Worm (Caenorhabditis elegans) whole organism, young adult: ENCODE results near the gene ZK402.1.

Experiments
- C17E4.6 ChIP-seq: fragments of 200-800 bp; sonication (Bioruptor generic); IDR thresholded peaks from 2 replicates; pipeline ENCODE4 v1.3.6; 2022; ENCODE audit warnings: missing genetic modification reagents, missing genetic modification characterization, missing compliant biosample characterization
- D2030.7 ChIP-seq: fragments of 200-800 bp; sonication (Bioruptor generic); IDR thresholded peaks from 2 replicates; pipeline ENCODE4 v1.3.6; 2022; ENCODE audit warnings: missing genetic modification reagents, missing genetic modification characterization, missing compliant biosample characterization
- F10E7.11 ChIP-seq: sonication (generic microtip); optimal IDR thresholded peaks from 2 replicates; lab custom pipeline; 2017; ENCODE audit warnings: mild to moderate bottlenecking, missing genetic modification characterization, moderate library complexity, missing compliant biosample characterization
- F22D6.2 ChIP-seq: sonication (generic microtip); optimal IDR thresholded peaks from 2 replicates; lab custom pipeline; 2016; ENCODE audit warnings: mild to moderate bottlenecking, missing genetic modification characterization, missing compliant biosample characterization
- F37B4.10 ChIP-seq: fragments of 200-800 bp; sonication (Bioruptor generic); IDR thresholded peaks from 2 replicates; pipeline ENCODE4 v1.3.6; 2022; ENCODE audit warnings: missing genetic modification characterization, missing compliant biosample characterization
- F52B5.7 ChIP-seq: sonication (generic microtip); optimal IDR thresholded peaks from 2 replicates; lab custom pipeline; 2016; ENCODE audit warnings: mild to moderate bottlenecking, missing genetic modification characterization, missing compliant biosample characterization
- Y53G8AR.9 ChIP-seq: fragments of 200-800 bp; sonication (Bioruptor generic); conservative IDR thresholded peaks from 2 replicates; pipeline ENCODE4 v1.3.6; 2022; ENCODE audit warnings: missing genetic modification reagents, missing genetic modification characterization, missing compliant biosample characterization
- Y67H2A.10 ChIP-seq: fragments of 200-800 bp; sonication (Bioruptor generic); conservative IDR thresholded peaks from 2 replicates; pipeline ENCODE4 v1.3.6; 2022; ENCODE audit warnings: missing genetic modification reagents, missing genetic modification characterization, missing compliant biosample characterization
- akir-1 ChIP-seq: fragments of 200-800 bp; sonication (Bioruptor generic); optimal IDR thresholded peaks from 2 replicates; lab custom pipeline; 2018; ENCODE audit warnings: mild to moderate bottlenecking, missing genetic modification characterization, moderate library complexity, missing compliant biosample characterization
- ama-1 ChIP-seq, 3 experiments: fragments of 150-350 bp in 1 of 3; sonication (generic microtip) in 2 of 3; optimal IDR thresholded peaks; 2 replicates each; lab custom pipeline; 2014 to 2018; ENCODE audit warnings: missing biosample characterization in 2 of 3, missing genetic modification characterization in 2 of 3, missing genetic modification reagents in 2 of 3
- aptf-3 ChIP-seq: fragments of 200-800 bp; sonication (Bioruptor generic); IDR thresholded peaks from 2 replicates; pipeline ENCODE4 v1.3.6; 2022; ENCODE audit warnings: missing genetic modification characterization, missing compliant biosample characterization
- atf-7 ChIP-seq: sonication (generic microtip); optimal IDR thresholded peaks from 2 replicates; lab custom pipeline; 2017; ENCODE audit warnings: mild to moderate bottlenecking, missing genetic modification characterization, missing compliant biosample characterization
- athp-1 ChIP-seq: sonication (generic microtip); optimal IDR thresholded peaks from 2 replicates; lab custom pipeline; 2017; ENCODE audit warnings: mild to moderate bottlenecking, missing genetic modification characterization, missing compliant biosample characterization
- attf-6 ChIP-seq: fragments of 200-800 bp; sonication (Bioruptor generic); IDR thresholded peaks from 2 replicates; pipeline ENCODE4 v1.3.6; 2022; ENCODE audit warnings: missing genetic modification reagents, missing genetic modification characterization, missing compliant biosample characterization
- bed-2 ChIP-seq: fragments of 200-800 bp; sonication (Bioruptor generic); IDR thresholded peaks from 2 replicates; pipeline ENCODE4 v1.3.6; 2022; ENCODE audit warnings: missing genetic modification reagents, missing genetic modification characterization, missing compliant biosample characterization
- cebp-1 ChIP-seq, 2 experiments: fragments of 200-800 bp in 1 of 2; sonication (Bioruptor generic) in 1 of 2; sonication (generic microtip) in 1 of 2; IDR thresholded peaks in 1 of 2; optimal IDR thresholded peaks in 1 of 2; 2 replicates each; pipeline versions ENCODE4 v1.3.6 to Lab custom; 2017 to 2022; ENCODE audit warnings: missing compliant biosample characterization in 2 of 2, missing genetic modification characterization in 2 of 2, mild to moderate bottlenecking in 1 of 2, missing genetic modification reagents in 1 of 2, moderate library complexity in 1 of 2
- ceh-40 ChIP-seq: fragments of 200-800 bp; sonication (Bioruptor generic); IDR thresholded peaks from 2 replicates; pipeline ENCODE4 v1.3.6; 2022; ENCODE audit warnings: missing genetic modification characterization, missing compliant biosample characterization
- ceh-91 ChIP-seq: fragments of 200-800 bp; sonication (Bioruptor generic); IDR thresholded peaks from 2 replicates; pipeline ENCODE4 v1.3.6; 2022; ENCODE audit warnings: missing genetic modification reagents, missing genetic modification characterization, missing compliant biosample characterization
- die-1 ChIP-seq: sonication (generic microtip); optimal IDR thresholded peaks from 2 replicates; lab custom pipeline; 2016; ENCODE audit warnings: missing genotype, mild to moderate bottlenecking, missing genetic modification characterization, missing compliant biosample characterization
- dox-1 ChIP-seq: fragments of 200-800 bp; sonication (Bioruptor generic); IDR thresholded peaks from 2 replicates; pipeline ENCODE4 v1.3.6; 2022; ENCODE audit warnings: missing genetic modification reagents, missing genetic modification characterization, missing compliant biosample characterization
- dpff-1 ChIP-seq: sonication (generic microtip); optimal IDR thresholded peaks from 2 replicates; lab custom pipeline; 2017; ENCODE audit warnings: mild to moderate bottlenecking, missing genetic modification characterization, missing compliant biosample characterization
- dpl-1 ChIP-seq: fragments of 150-350 bp; optimal IDR thresholded peaks from 2 replicates; lab custom pipeline; 2014; ENCODE audit warnings: missing biosample characterization, missing genetic modification reagents, missing genetic modification characterization
- efl-1 ChIP-seq: fragments of 150-350 bp; optimal IDR thresholded peaks from 2 replicates; lab custom pipeline; 2014; ENCODE audit warnings: missing biosample characterization, missing genetic modification reagents, missing genetic modification characterization
- egl-18 ChIP-seq: fragments of 200-800 bp; sonication (Bioruptor generic); IDR thresholded peaks from 2 replicates; pipeline ENCODE4 v1.3.6; 2022; ENCODE audit warnings: missing genetic modification reagents, missing genetic modification characterization, missing compliant biosample characterization
- egrh-3 ChIP-seq: fragments of 200-800 bp; sonication (Bioruptor generic); IDR thresholded peaks from 2 replicates; pipeline ENCODE4 v1.3.6; 2022; ENCODE audit warnings: missing genetic modification reagents, missing genetic modification characterization, missing compliant biosample characterization
- ets-4 ChIP-seq: fragments of 200-800 bp; sonication (Bioruptor generic); optimal IDR thresholded peaks from 2 replicates; lab custom pipeline; 2018; ENCODE audit warnings: mild to moderate bottlenecking, missing genetic modification characterization, missing compliant biosample characterization
- fkh-3 ChIP-seq: sonication (generic microtip); optimal IDR thresholded peaks from 2 replicates; lab custom pipeline; 2016; ENCODE audit warnings: mild to moderate bottlenecking, missing genetic modification characterization, missing compliant biosample characterization
- gei-17 ChIP-seq: fragments of 200-800 bp; sonication (Bioruptor generic); optimal IDR thresholded peaks from 2 replicates; lab custom pipeline; 2018; ENCODE audit warnings: mild to moderate bottlenecking, missing genetic modification characterization, missing compliant biosample characterization
- hmg-1.2 ChIP-seq: fragments of 200-800 bp; sonication (Bioruptor generic); IDR thresholded peaks from 2 replicates; pipeline ENCODE4 v1.3.6; 2022; ENCODE audit warnings: missing genetic modification reagents, missing genetic modification characterization, missing compliant biosample characterization
- hmg-20 ChIP-seq: fragments of 200-800 bp; sonication (Bioruptor generic); IDR thresholded peaks from 2 replicates; pipeline ENCODE4 v1.3.6; 2022; ENCODE audit warnings: missing genetic modification reagents, missing genetic modification characterization, missing compliant biosample characterization
- let-526 ChIP-seq: fragments of 200-800 bp; sonication (Bioruptor generic); IDR thresholded peaks from 2 replicates; pipeline ENCODE4 v1.3.6; 2022; ENCODE audit warnings: missing genetic modification reagents, missing genetic modification characterization, missing compliant biosample characterization
- lsl-1 ChIP-seq: fragments of 200-800 bp; sonication (Bioruptor generic); optimal IDR thresholded peaks from 2 replicates; lab custom pipeline; 2018; ENCODE audit warnings: mild to moderate bottlenecking, missing genetic modification characterization, moderate library complexity, missing compliant biosample characterization
- lsy-27 ChIP-seq: sonication (generic microtip); optimal IDR thresholded peaks from 2 replicates; lab custom pipeline; 2017; ENCODE audit warnings: missing genetic modification characterization, mild to moderate bottlenecking, missing compliant biosample characterization, antibody characterized with exemption, missing genotype, borderline replicate concordance; ENCODE audit not compliant: insufficient read depth
- madf-10 ChIP-seq: sonication (generic microtip); optimal IDR thresholded peaks from 2 replicates; lab custom pipeline; 2016; ENCODE audit warnings: mild to moderate bottlenecking, missing genetic modification characterization, missing compliant biosample characterization
- madf-3 ChIP-seq: fragments of 200-800 bp; sonication (Bioruptor generic); IDR thresholded peaks from 2 replicates; pipeline ENCODE4 v1.3.6; 2022; ENCODE audit warnings: missing genetic modification reagents, missing genetic modification characterization, missing compliant biosample characterization
- nfyb-1 ChIP-seq: fragments of 200-800 bp; sonication (Bioruptor generic); IDR thresholded peaks from 2 replicates; pipeline ENCODE4 v1.3.6; 2022; ENCODE audit warnings: missing genetic modification reagents, missing genetic modification characterization, missing compliant biosample characterization
- nhr-120 ChIP-seq: fragments of 200-800 bp; sonication (Bioruptor generic); IDR thresholded peaks from 2 replicates; pipeline ENCODE4 v1.3.6; 2022; ENCODE audit warnings: missing genetic modification characterization, missing compliant biosample characterization
- nhr-179 ChIP-seq: sonication (generic microtip); optimal IDR thresholded peaks from 2 replicates; lab custom pipeline; 2016; ENCODE audit warnings: mild to moderate bottlenecking, missing genetic modification characterization, missing compliant biosample characterization
- snpc-1.3 ChIP-seq: sonication (generic microtip); optimal IDR thresholded peaks from 2 replicates; lab custom pipeline; 2017; ENCODE audit warnings: missing genetic modification characterization, mild to moderate bottlenecking, missing compliant biosample characterization, antibody characterized with exemption, moderate library complexity, missing genotype, missing genetic modification reagents; ENCODE audit not compliant: insufficient read depth
- snpc-3.4 ChIP-seq: sonication (generic microtip); optimal IDR thresholded peaks from 2 replicates; lab custom pipeline; 2017; ENCODE audit warnings: missing genetic modification characterization, mild to moderate bottlenecking, missing compliant biosample characterization, antibody characterized with exemption, moderate library complexity, missing genotype, missing genetic modification reagents
- tbp1 ChIP-seq: fragments of 200-800 bp; sonication (Bioruptor generic); optimal IDR thresholded peaks from 2 replicates; lab custom pipeline; 2018; ENCODE audit warnings: mild to moderate bottlenecking, missing genetic modification characterization, missing compliant biosample characterization
- tbx-9 ChIP-seq: sonication (generic microtip); optimal IDR thresholded peaks from 2 replicates; lab custom pipeline; 2016; ENCODE audit warnings: borderline replicate concordance, missing genetic modification characterization, inconsistent platforms, missing compliant biosample characterization
- unc-130 ChIP-seq: sonication (generic microtip); optimal IDR thresholded peaks from 2 replicates; lab custom pipeline; 2016; ENCODE audit warnings: missing genetic modification reagents, missing genetic modification characterization, missing compliant biosample characterization
- xnd-1 ChIP-seq: sonication (generic microtip); optimal IDR thresholded peaks from 2 replicates; lab custom pipeline; 2016; ENCODE audit warnings: missing genotype, missing genetic modification reagents, missing genetic modification characterization, missing compliant biosample characterization
- ztf-18 ChIP-seq: sonication (generic microtip); optimal IDR thresholded peaks from 2 replicates; lab custom pipeline; 2016; ENCODE audit warnings: missing genotype, mild to moderate bottlenecking, missing genetic modification characterization, missing compliant biosample characterization
- ztf-22 ChIP-seq: fragments of 200-800 bp; sonication (Bioruptor generic); optimal IDR thresholded peaks from 2 replicates; lab custom pipeline; 2018; ENCODE audit warnings: mild to moderate bottlenecking, missing genetic modification characterization, moderate library complexity, missing compliant biosample characterization
- ztf-28 ChIP-seq: fragments of 200-800 bp; sonication (Bioruptor generic); IDR thresholded peaks from 2 replicates; pipeline ENCODE4 v1.3.6; 2022; ENCODE audit warnings: missing genetic modification reagents, missing genetic modification characterization, missing compliant biosample characterization
- ztf-6 ChIP-seq: fragments of 200-800 bp; sonication (Bioruptor generic); IDR thresholded peaks from 2 replicates; pipeline ENCODE4 v1.3.6; 2022; ENCODE audit warnings: missing genetic modification reagents, missing genetic modification characterization, missing compliant biosample characterization

ZK402.1 gene

ce11 chrX:1454385-1454784 is 50.3 kb downstream of the ZK402.1 start (continued):
- TF ChIP-seq snpc-3.4, result no peak
- no peak for TF ChIP-seq hmg-20 (GFP tag; lab: Robert Waterston, UW)
- TF ChIP-seq F22D6.2, result peak; percentile 42
- no peak for TF ChIP-seq ceh-40 (GFP tag; lab: Robert Waterston, UW)
- no peak for TF ChIP-seq nhr-120 (GFP tag; lab: Robert Waterston, UW)
- TF ChIP-seq madf-3 (GFP tag; lab: Robert Waterston, UW), result 0 out of 2 replicates have a peak, but pooled peaks have one; percentile 40
- peak; percentile 100 for TF ChIP-seq cebp-1 (GFP tag; IDR thresholded peaks at IDR 0.05; lab: Robert Waterston, UW)
- no peak for TF ChIP-seq cebp-1 (tag; optimal IDR thresholded peaks at IDR 0.05; lab: Kevin White, UChicago)
- no peak for TF ChIP-seq nhr-179
- TF ChIP-seq akir-1 (GFP tag; lab: Kevin White, UChicago), result no peak
- no peak for TF ChIP-seq fkh-3 (tag; lab: Kevin White, UChicago)
- TF ChIP-seq Y53G8AR.9 (GFP tag; lab: Robert Waterston, UW), result peak; percentile 81
- TF ChIP-seq unc-130 (GFP tag; lab: Kevin White, UChicago), result no peak
- no peak for TF ChIP-seq xnd-1 (tag; lab: Kevin White, UChicago)
- TF ChIP-seq athp-1, result peak; percentile 21
- TF ChIP-seq ztf-18 (tag; lab: Kevin White, UChicago), result peak; percentile 42
- no peak for TF ChIP-seq ztf-28
- no peak for TF ChIP-seq egl-18 (GFP tag; lab: Robert Waterston, UW)
- TF ChIP-seq C17E4.6 (GFP tag; lab: Robert Waterston, UW), result no peak
- no peak for TF ChIP-seq ztf-6 (GFP tag; lab: Robert Waterston, UW)
- no peak for TF ChIP-seq dpff-1 (tag; lab: Kevin White, UChicago)
- TF ChIP-seq F10E7.11, result peak; percentile 26
- 0 out of 2 replicates have a peak, but pooled peaks have one; percentile 48 for TF ChIP-seq F37B4.10
- TF ChIP-seq gei-17 (GFP tag; lab: Kevin White, UChicago), result peak; percentile 84
- TF ChIP-seq snpc-1.3 (tag; lab: Kevin White, UChicago), result no peak
- no peak for TF ChIP-seq attf-6 (GFP tag; lab: Robert Waterston, UW)
- no peak for TF ChIP-seq aptf-3 (GFP tag; lab: Robert Waterston, UW)
- TF ChIP-seq madf-10 (tag; lab: Kevin White, UChicago), result peak; percentile 86
- peak; percentile 67 for TF ChIP-seq F52B5.7
- TF ChIP-seq bed-2 (GFP tag; lab: Robert Waterston, UW), result peak; percentile 65; the same call in 1 of the 2 replicates
- TF ChIP-seq D2030.7, result no peak
- TF ChIP-seq ztf-22 (GFP tag; lab: Kevin White, UChicago), result peak; percentile 72
- no peak for TF ChIP-seq dpl-1 (GFP tag; lab: Kevin White, UChicago)
- TF ChIP-seq ceh-91 (GFP tag; lab: Robert Waterston, UW), result 0 out of 2 replicates have a peak, but pooled peaks have one; percentile 13
- TF ChIP-seq ets-4 (GFP tag; lab: Kevin White, UChicago), result peak; percentile 91
- peak; percentile 86 for TF ChIP-seq atf-7 (tag; lab: Kevin White, UChicago)
- no peak for TF ChIP-seq lsl-1 (GFP tag; lab: Kevin White, UChicago)
- TF ChIP-seq let-526 (GFP tag; lab: Robert Waterston, UW), result peak; percentile 81
- no peak for TF ChIP-seq efl-1
- TF ChIP-seq hmg-1.2 (GFP tag; lab: Robert Waterston, UW), result peak; percentile 92
- TF ChIP-seq Y67H2A.10 (GFP tag; lab: Robert Waterston, UW), result no peak
- TF ChIP-seq egrh-3 (GFP tag; lab: Robert Waterston, UW), result peak; percentile 77
- TF ChIP-seq dox-1 (GFP tag; lab: Robert Waterston, UW), result peak; percentile 93
- no peak for TF ChIP-seq ama-1 (optimal IDR thresholded peaks at IDR 0.05; lab: Kevin White, UChicago)
- TF ChIP-seq ama-1 (GFP tag; optimal IDR thresholded peaks at IDR 0.05; lab: Kevin White, UChicago), result no peak
- TF ChIP-seq nfyb-1 (GFP tag; lab: Robert Waterston, UW), result peak; percentile 91
- peak; percentile 60 for TF ChIP-seq tbp1
- TF ChIP-seq tbx-9 (tag; lab: Kevin White, UChicago), result no peak
- TF ChIP-seq lsy-27 (tag; lab: Kevin White, UChicago), result no peak
- TF ChIP-seq die-1, result peak; percentile 61
